Worm (Caenorhabditis elegans) whole organism, L4 larva: ENCODE results near the gene bli-1.

ENCODE experiments used
- F26F4.8 ChIP-seq: fragments of 200-800 bp; sonication (Bioruptor generic); conservative IDR thresholded peaks from 2 replicates; pipeline ENCODE4 v1.3.6; 2022; ENCODE audit warnings: missing genetic modification characterization, missing compliant biosample characterization
- Y5F2A.4 ChIP-seq: fragments of 200-800 bp; sonication (Bioruptor generic); optimal IDR thresholded peaks from 2 replicates; lab custom pipeline; 2018; ENCODE audit warnings: mild to moderate bottlenecking, missing genetic modification characterization, missing compliant biosample characterization
- ZK337.2 ChIP-seq: fragments of 200-800 bp; sonication (Bioruptor generic); IDR thresholded peaks from 2 replicates; pipeline ENCODE4 v1.3.6; 2022; ENCODE audit warnings: missing genetic modification reagents, missing genetic modification characterization, missing compliant biosample characterization
- ZK546.5 ChIP-seq, 2 experiments: sonication (generic microtip); optimal IDR thresholded peaks; 2 replicates each; lab custom pipeline; 2017; ENCODE audit warnings: missing biosample characterization in 2 of 2, missing genetic modification characterization in 2 of 2
- arid-1 ChIP-seq: fragments of 200-800 bp; sonication (Bioruptor generic); conservative IDR thresholded peaks from 2 replicates; pipeline ENCODE4 v1.3.6; 2022; ENCODE audit warnings: missing genetic modification reagents, missing genetic modification characterization, missing compliant biosample characterization
- ctbp-1 ChIP-seq: fragments of 200-800 bp; sonication (Bioruptor generic); IDR thresholded peaks from 2 replicates; pipeline ENCODE4 v1.3.6; 2022; ENCODE audit warnings: missing genetic modification reagents, missing genetic modification characterization, missing compliant biosample characterization
- daf-16 ChIP-seq, 3 experiments: sonication (generic microtip); optimal IDR thresholded peaks; 2 replicates each; lab custom pipeline; 2016 to 2017; ENCODE audit warnings: missing genetic modification characterization in 3 of 3, missing genetic modification reagents in 3 of 3, mild to moderate bottlenecking in 2 of 3, missing compliant biosample characterization in 2 of 3, missing biosample characterization in 1 of 3, moderate library complexity in 1 of 3
- daf-8 ChIP-seq: fragments of 200-800 bp; sonication (Bioruptor generic); IDR thresholded peaks from 2 replicates; pipeline ENCODE4 v1.3.6; 2022; ENCODE audit warnings: missing genetic modification characterization, missing compliant biosample characterization
- dpl-1 ChIP-seq: fragments of 150-350 bp; optimal IDR thresholded peaks from 2 replicates; lab custom pipeline; 2014; ENCODE audit warnings: missing biosample characterization, missing genetic modification reagents, missing genetic modification characterization
- egl-43 ChIP-seq: fragments of 200-800 bp; sonication (Bioruptor generic); IDR thresholded peaks from 2 replicates; pipeline ENCODE4 v1.3.6; 2022; ENCODE audit warnings: missing genetic modification reagents, missing genetic modification characterization, missing compliant biosample characterization
- fos-1 ChIP-seq: fragments of 150-350 bp; optimal IDR thresholded peaks from 2 replicates; lab custom pipeline; 2014; ENCODE audit warnings: missing biosample characterization, missing genetic modification characterization
- hif-1 ChIP-seq, 2 experiments: sonication (generic microtip); optimal IDR thresholded peaks; 2 replicates each; lab custom pipeline; 2016 to 2017; ENCODE audit warnings: missing compliant biosample characterization in 2 of 2, missing genetic modification characterization in 2 of 2, missing genetic modification reagents in 2 of 2, missing genotype in 2 of 2, mild to moderate bottlenecking in 1 of 2
- lim-7 ChIP-seq: fragments of 200-800 bp; sonication (Bioruptor generic); IDR thresholded peaks from 2 replicates; pipeline ENCODE4 v1.3.6; 2022; ENCODE audit warnings: missing genetic modification characterization, missing compliant biosample characterization
- lin-39 ChIP-seq: fragments of 150-350 bp; optimal IDR thresholded peaks from 2 replicates; lab custom pipeline; 2014; ENCODE audit warnings: missing biosample characterization, missing genetic modification reagents, missing genetic modification characterization
- madf-5 ChIP-seq, 2 experiments: fragments of 200-800 bp; sonication (Bioruptor generic); IDR thresholded peaks; 2 replicates each; pipeline ENCODE4 v1.3.6; 2022; ENCODE audit warnings: missing compliant biosample characterization in 2 of 2, missing genetic modification characterization in 2 of 2
- madf-9 ChIP-seq: fragments of 200-800 bp; sonication (Bioruptor generic); conservative IDR thresholded peaks from 2 replicates; pipeline ENCODE4 v1.3.6; 2022; ENCODE audit warnings: missing genetic modification reagents, missing genetic modification characterization, missing compliant biosample characterization
- mdl-1 ChIP-seq, 2 experiments: fragments of 150-350 bp in 1 of 2; sonication (generic microtip) in 1 of 2; optimal IDR thresholded peaks; 2 replicates each; lab custom pipeline; 2014 to 2017; ENCODE audit warnings: missing biosample characterization in 2 of 2, missing genetic modification characterization in 2 of 2
- mep-1 ChIP-seq: fragments of 150-350 bp; sonication (generic microtip); optimal IDR thresholded peaks from 3 replicates; lab custom pipeline; 2014; ENCODE audit warnings: missing biosample characterization, missing genetic modification characterization
- mes-2 ChIP-seq: sonication (generic microtip); optimal IDR thresholded peaks from 2 replicates; lab custom pipeline; 2016; ENCODE audit warnings: missing genotype, mild to moderate bottlenecking, missing genetic modification characterization, missing compliant biosample characterization; ENCODE audit not compliant: poor library complexity, severe bottlenecking
- mxl-2 ChIP-seq: fragments of 200-800 bp; sonication (Bioruptor generic); conservative IDR thresholded peaks from 2 replicates; pipeline ENCODE4 v1.3.6; 2022; ENCODE audit warnings: missing genetic modification reagents, missing genetic modification characterization, missing compliant biosample characterization
- nhr-111 ChIP-seq: fragments of 200-800 bp; sonication (Bioruptor generic); optimal IDR thresholded peaks from 2 replicates; lab custom pipeline; 2018; ENCODE audit warnings: mild to moderate bottlenecking, missing genetic modification characterization, missing compliant biosample characterization
- nhr-237 ChIP-seq: sonication (generic microtip); optimal IDR thresholded peaks from 2 replicates; lab custom pipeline; 2017; ENCODE audit warnings: missing biosample characterization, missing genetic modification characterization
- nhr-25 ChIP-seq: sonication (generic microtip); optimal IDR thresholded peaks from 2 replicates; lab custom pipeline; 2017; ENCODE audit warnings: missing genetic modification characterization, mild to moderate bottlenecking, missing compliant biosample characterization, antibody characterized with exemption, moderate library complexity, borderline replicate concordance; ENCODE audit not compliant: insufficient read depth
- nhr-41 ChIP-seq: fragments of 200-800 bp; sonication (Bioruptor generic); IDR thresholded peaks from 2 replicates; pipeline ENCODE4 v1.3.6; 2022; ENCODE audit warnings: missing genetic modification reagents, missing genetic modification characterization, missing compliant biosample characterization
- nhr-42 ChIP-seq: fragments of 200-800 bp; sonication (Bioruptor generic); IDR thresholded peaks from 2 replicates; pipeline ENCODE4 v1.3.6; 2022; ENCODE audit warnings: missing genetic modification characterization, missing compliant biosample characterization
- nhr-48 ChIP-seq: sonication (generic microtip); optimal IDR thresholded peaks from 2 replicates; lab custom pipeline; 2016; ENCODE audit warnings: mild to moderate bottlenecking, missing genetic modification characterization, missing compliant biosample characterization
- nhr-6 ChIP-seq: fragments of 150-350 bp; optimal IDR thresholded peaks from 2 replicates; lab custom pipeline; 2014; ENCODE audit warnings: missing biosample characterization, missing genetic modification characterization
- rbr-2 ChIP-seq: sonication (generic microtip); optimal IDR thresholded peaks from 2 replicates; lab custom pipeline; 2016; ENCODE audit warnings: missing genotype, missing genetic modification characterization, missing compliant biosample characterization
- set-16 ChIP-seq: fragments of 200-800 bp; sonication (Bioruptor generic); IDR thresholded peaks from 2 replicates; pipeline ENCODE4 v1.3.6; 2022; ENCODE audit warnings: missing genetic modification reagents, missing genetic modification characterization, missing compliant biosample characterization
- snpc-1.2 ChIP-seq: fragments of 200-800 bp; sonication (Bioruptor generic); IDR thresholded peaks from 2 replicates; pipeline ENCODE4 v1.3.6; 2022; ENCODE audit warnings: missing genetic modification reagents, missing genetic modification characterization, missing compliant biosample characterization
- spr-3 ChIP-seq: fragments of 200-800 bp; sonication (Bioruptor generic); optimal IDR thresholded peaks from 2 replicates; lab custom pipeline; 2018; ENCODE audit warnings: mild to moderate bottlenecking, missing genetic modification characterization, missing compliant biosample characterization
- tra-1 ChIP-seq: fragments of 200-800 bp; sonication (Bioruptor generic); IDR thresholded peaks from 2 replicates; pipeline ENCODE4 v1.3.6; 2022; ENCODE audit warnings: missing genetic modification reagents, missing genetic modification characterization, missing compliant biosample characterization
- unc-130 ChIP-seq: sonication (generic microtip); optimal IDR thresholded peaks from 2 replicates; lab custom pipeline; 2016; ENCODE audit warnings: missing genetic modification reagents, missing genetic modification characterization, missing compliant biosample characterization
- unc-39 ChIP-seq: sonication (generic microtip); optimal IDR thresholded peaks from 2 replicates; lab custom pipeline; 2017; ENCODE audit warnings: missing biosample characterization, missing genetic modification characterization
- unc-62 ChIP-seq, 3 experiments: fragments of 150-350 bp in 1 of 3; sonication (generic microtip); optimal IDR thresholded peaks in 2 of 3; peaks in 1 of 3; 1 replicate in 1 of 3; 2 replicates in 2 of 3; lab custom pipeline; 2014 to 2017; ENCODE audit warnings: missing biosample characterization in 3 of 3, missing genetic modification characterization in 3 of 3, missing genetic modification reagents in 3 of 3, missing genotype in 1 of 3
- vab-7 ChIP-seq: fragments of 200-800 bp; sonication (Bioruptor generic); IDR thresholded peaks from 2 replicates; pipeline ENCODE4 v1.3.6; 2022; ENCODE audit warnings: missing genetic modification reagents, missing genetic modification characterization, missing compliant biosample characterization
- zag-1 ChIP-seq: fragments of 150-350 bp; optimal IDR thresholded peaks from 2 replicates; lab custom pipeline; 2014; ENCODE audit warnings: missing biosample characterization, missing genetic modification characterization
- ztf-11 ChIP-seq: fragments of 150-350 bp; optimal IDR thresholded peaks from 2 replicates; lab custom pipeline; 2014; ENCODE audit warnings: missing biosample characterization, missing genetic modification characterization

The bli-1 gene

ce11 chrII:10707439-10708096, 1.2 kb upstream of the bli-1 start:
- TF ChIP-seq set-16 (GFP tag; lab: Robert Waterston, UW) (peak; percentile 99), egl-43 (GFP tag; lab: Robert Waterston, UW) (peak; percentile 14; the same call in 1 of the 2 replicates), daf-8 (0 out of 2 replicates have a peak, but pooled peaks have one; percentile 30), nhr-42 (GFP tag; lab: Robert Waterston, UW) (no peak), spr-3 (GFP tag; lab: Kevin White, UChicago) (peak; percentile 31), nhr-48 (no peak), madf-9 (GFP tag; lab: Robert Waterston, UW) (peak; percentile 5; the same call in 1 of the 2 replicates), madf-5 (GFP tag; IDR thresholded peaks at IDR 0.05; lab: Robert Waterston, UW) (0 out of 4 replicates have a peak, but pooled peaks of 1 of the 2 experiments have one; percentile 73), tra-1 (0 out of 2 replicates have a peak, but pooled peaks have one; percentile 5)

DNA sequence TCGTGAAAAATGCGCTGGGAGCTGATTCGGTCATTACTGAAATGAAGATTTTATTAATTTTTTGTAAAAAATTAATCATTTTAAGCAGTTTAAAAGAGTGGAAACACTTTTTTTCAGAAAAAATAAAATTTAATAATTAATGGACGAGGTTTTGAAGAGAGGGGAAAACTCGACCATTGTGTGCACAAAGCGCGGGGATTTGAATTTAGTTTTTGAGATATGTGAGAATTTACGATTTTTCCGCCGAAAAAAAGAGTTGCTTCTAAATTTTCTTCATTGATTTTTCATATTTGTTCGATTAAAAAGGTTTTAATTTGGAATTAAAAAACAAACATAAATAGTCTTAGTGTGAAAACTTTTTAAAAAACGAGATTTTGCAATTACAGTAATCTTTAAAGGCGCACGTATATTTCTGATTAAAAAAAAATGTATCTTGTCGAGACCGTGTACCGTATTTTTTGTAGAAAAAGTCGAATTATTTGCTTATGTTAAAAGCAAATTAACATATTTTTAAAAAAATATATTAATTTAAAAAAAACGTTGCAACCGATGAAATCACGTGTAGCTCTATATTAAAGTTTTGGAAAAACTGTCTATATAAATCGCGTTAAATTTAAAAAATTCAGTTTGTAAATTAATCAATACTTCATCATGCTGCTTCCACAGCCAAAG, 5.6 kb downstream of the bli-1 start, which contains the start of the genes dph-2 and C09G5.7:
Gene dph-2, minus strand, starts transcription at position 36 of the 672 bp plus-strand sequence.
Gene C09G5.7, plus strand, starts transcription at position 622 of the 672 bp plus-strand sequence.
- TF ChIP-seq unc-39 (tag; lab: Kevin White, UChicago) (no peak), daf-8 (no peak), hif-1 (tag; optimal IDR thresholded peaks at IDR 0.05; lab: Kevin White, UChicago) (no peak), mxl-2 (GFP tag; lab: Robert Waterston, UW) (no peak), vab-7 (GFP tag; lab: Robert Waterston, UW) (no peak), ztf-11 (no peak), rbr-2 (tag; lab: Kevin White, UChicago) (no peak), unc-62 (GFP tag; optimal IDR thresholded peaks at IDR 0.05 in 1 of 2; lab: Kevin White, UChicago) (peak in 1 of 2 experiments; percentile 80), unc-62 (tag; optimal IDR thresholded peaks at IDR 0.05; lab: Kevin White, UChicago) (no peak), unc-130 (peak; percentile 53), zag-1 (tag; lab: Kevin White, UChicago) (no peak), mdl-1 (tag; optimal IDR thresholded peaks at IDR 0.05; lab: Kevin White, UChicago) (no peak), ctbp-1 (GFP tag; lab: Robert Waterston, UW) (no peak), F26F4.8 (GFP tag; lab: Robert Waterston, UW) (no peak), tra-1 (no peak), mes-2 (tag; lab: Kevin White, UChicago) (peak; percentile 89), daf-16 (GFP tag; optimal IDR thresholded peaks at IDR 0.05; lab: Kevin White, UChicago) (no peak), daf-16 (tag; optimal IDR thresholded peaks at IDR 0.05; lab: Kevin White, UChicago) (no peak), mep-1 (no peak), dpl-1 (GFP tag; lab: Kevin White, UChicago) (peak; percentile 85), nhr-41 (GFP tag; lab: Robert Waterston, UW) (no peak), lin-39 (tag; lab: Kevin White, UChicago) (no peak)

DNA sequence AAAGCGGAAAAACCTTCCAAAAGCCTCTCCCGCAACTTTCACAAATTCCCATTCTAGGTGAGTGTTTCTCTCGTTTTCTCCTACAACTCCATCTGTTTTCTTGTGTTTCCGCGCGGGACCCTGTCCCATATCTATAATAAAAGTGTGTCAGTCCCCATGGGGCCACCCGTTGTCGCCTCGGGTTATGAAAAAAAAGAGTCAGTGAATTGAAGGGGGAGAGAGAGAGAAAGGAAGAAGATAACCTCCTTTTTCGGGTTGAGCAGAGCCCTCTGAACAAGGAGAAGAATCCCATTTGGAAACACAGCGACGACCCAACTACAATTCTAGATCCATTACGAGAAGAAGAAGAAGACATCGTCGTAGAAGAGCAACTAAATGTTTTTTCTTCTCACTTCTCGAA, 8.4 kb downstream of the bli-1 start, which contains the start of gene C09G5.13:
Gene C09G5.13, plus strand, starts transcription at position 301 of the 400 bp plus-strand sequence.
- TF ChIP-seq fos-1 (tag; lab: Kevin White, UChicago) (no peak), unc-62 (GFP tag; optimal IDR thresholded peaks at IDR 0.05 in 1 of 2; lab: Kevin White, UChicago) (peak in 1 of 2 experiments; percentile 22), unc-62 (tag; optimal IDR thresholded peaks at IDR 0.05; lab: Kevin White, UChicago) (no peak)
- TF ChIP-seq, all 104 proteins: peak for 1

- TF ChIP-seq nhr-48 = no peak
- no peak for TF ChIP-seq nhr-237 (tag; lab: Kevin White, UChicago)
- TF ChIP-seq ZK337.2 (GFP tag; lab: Robert Waterston, UW) = no peak
- no peak for TF ChIP-seq nhr-111
- no peak for TF ChIP-seq nhr-6
- no peak for TF ChIP-seq nhr-25 (tag; lab: Kevin White, UChicago)
- no peak for TF ChIP-seq Y5F2A.4 (GFP tag; lab: Kevin White, UChicago)
- no peak for TF ChIP-seq fos-1 (tag; lab: Kevin White, UChicago)
- no peak for TF ChIP-seq snpc-1.2 (GFP tag; lab: Robert Waterston, UW)
- no peak for TF ChIP-seq arid-1 (GFP tag; lab: Robert Waterston, UW)
- no peak for TF ChIP-seq lim-7 (GFP tag; lab: Robert Waterston, UW)
- no peak for TF ChIP-seq hif-1 (tag; optimal IDR thresholded peaks at IDR 0.05; lab: Kevin White, UChicago)
- TF ChIP-seq ZK546.5 (tag; optimal IDR thresholded peaks at IDR 0.05; lab: Kevin White, UChicago) = no peak
Measured at ce11 chrII:10719931-10720330, 11.2 kb downstream of the bli-1 start, which contains the start of gene mks-5. Gene mks-5 (plus strand): TSS chrII:10720231.
